Worm (Caenorhabditis elegans) whole organism, L4/young adult: ENCODE data around the gene F26A1.3.

ENCODE experiments used
- W03F9.2 ChIP-seq: fragments of 150-350 bp; optimal IDR thresholded peaks from 2 replicates; lab custom pipeline; 2014; ENCODE audit warnings: missing biosample characterization, missing genetic modification characterization
- dao-5 ChIP-seq: sonication (generic microtip); optimal IDR thresholded peaks from 2 replicates; lab custom pipeline; 2016; ENCODE audit warnings: missing genotype, missing genetic modification characterization, moderate library complexity, missing compliant biosample characterization

- TF ChIP-seq W03F9.2 (tag; lab: Kevin White, UChicago), result peak; percentile 33
- TF ChIP-seq dao-5 (tag; lab: Kevin White, UChicago), result no peak
Observed at ce11 chrIII:4796039-4796438, 30.7 kb upstream of the F26A1.3 start.
